Worm (Caenorhabditis elegans) whole organism, midembryonic: ENCODE measurements around the gene F35C11.4.

Experiments
- T22C8.4 ChIP-seq: fragments of 200-800 bp; sonication (Bioruptor generic); IDR thresholded peaks from 2 replicates; pipeline ENCODE4 v1.3.6; 2022; ENCODE audit warnings: missing genetic modification characterization, missing compliant biosample characterization
- cog-1 ChIP-seq: sonication (generic microtip); optimal IDR thresholded peaks from 2 replicates; lab custom pipeline; 2016; ENCODE audit warnings: missing genetic modification characterization, missing compliant biosample characterization
- flt-1 ChIP-seq: fragments of 200-800 bp; sonication (Bioruptor generic); IDR thresholded peaks from 2 replicates; pipeline ENCODE4 v1.3.6; 2022; ENCODE audit warnings: missing genetic modification characterization, missing compliant biosample characterization
- klf-2 ChIP-seq: fragments of 200-800 bp; sonication (Bioruptor generic); conservative IDR thresholded peaks from 2 replicates; pipeline ENCODE4 v1.3.6; 2022; ENCODE audit warnings: missing genetic modification reagents, missing genetic modification characterization, missing compliant biosample characterization
- med-1 ChIP-seq: sonication (generic microtip); optimal IDR thresholded peaks from 2 replicates; lab custom pipeline; 2017; ENCODE audit warnings: missing genetic modification characterization, mild to moderate bottlenecking, missing compliant biosample characterization, antibody characterized with exemption, missing genetic modification reagents; ENCODE audit not compliant: insufficient read depth
- ref-1 ChIP-seq: fragments of 200-800 bp; sonication (Bioruptor generic); conservative IDR thresholded peaks from 2 replicates; pipeline ENCODE4 v1.3.6; 2022; ENCODE audit warnings: missing genetic modification reagents, missing genetic modification characterization, missing compliant biosample characterization
- tab-1 ChIP-seq: fragments of 200-800 bp; sonication (Bioruptor generic); IDR thresholded peaks from 2 replicates; pipeline ENCODE4 v1.3.6; 2022; ENCODE audit warnings: missing genetic modification characterization, missing compliant biosample characterization
- ztf-23 ChIP-seq: fragments of 200-800 bp; sonication (Bioruptor generic); IDR thresholded peaks from 2 replicates; pipeline ENCODE4 v1.3.6; 2022; ENCODE audit warnings: missing genetic modification reagents, missing genetic modification characterization, missing compliant biosample characterization
- ztf-29 ChIP-seq: fragments of 200-800 bp; sonication (Bioruptor generic); IDR thresholded peaks from 2 replicates; pipeline ENCODE4 v1.3.6; 2022; ENCODE audit warnings: missing genetic modification reagents, missing genetic modification characterization, missing compliant biosample characterization

Gene F35C11.4

DNA sequence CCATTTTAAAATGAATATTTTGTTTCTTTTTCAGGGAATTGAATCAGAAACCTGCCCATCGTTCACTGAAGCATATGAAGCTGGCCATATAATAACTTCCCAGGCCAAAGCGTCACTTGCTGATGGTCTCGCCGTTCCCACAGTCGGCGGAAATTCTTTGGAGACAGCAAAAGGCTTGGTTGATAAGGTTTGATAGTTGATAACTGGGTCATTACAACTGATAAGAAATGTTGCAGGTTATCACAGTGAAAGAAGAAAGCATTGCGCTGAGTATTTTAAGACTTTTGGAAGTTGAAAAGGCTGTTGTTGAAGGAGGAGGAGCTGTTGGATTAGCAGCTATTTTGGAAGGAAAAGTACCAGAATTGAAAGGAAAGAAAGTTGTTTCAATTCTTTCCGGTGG is 17.8 kb downstream of the F35C11.4 start:
- TF ChIP-seq ztf-23 (GFP tag; lab: Robert Waterston, UW) (no peak), klf-2 (GFP tag; lab: Robert Waterston, UW) (no peak), tab-1 (GFP tag; lab: Robert Waterston, UW) (no peak), ztf-29 (no peak), flt-1 (GFP tag; lab: Robert Waterston, UW) (no peak), cog-1 (tag; lab: Kevin White, UChicago) (no peak), ref-1 (GFP tag; lab: Robert Waterston, UW) (no peak), med-1 (GFP tag; lab: Kevin White, UChicago) (no peak), T22C8.4 (GFP tag; lab: Robert Waterston, UW) (no peak)

DNA sequence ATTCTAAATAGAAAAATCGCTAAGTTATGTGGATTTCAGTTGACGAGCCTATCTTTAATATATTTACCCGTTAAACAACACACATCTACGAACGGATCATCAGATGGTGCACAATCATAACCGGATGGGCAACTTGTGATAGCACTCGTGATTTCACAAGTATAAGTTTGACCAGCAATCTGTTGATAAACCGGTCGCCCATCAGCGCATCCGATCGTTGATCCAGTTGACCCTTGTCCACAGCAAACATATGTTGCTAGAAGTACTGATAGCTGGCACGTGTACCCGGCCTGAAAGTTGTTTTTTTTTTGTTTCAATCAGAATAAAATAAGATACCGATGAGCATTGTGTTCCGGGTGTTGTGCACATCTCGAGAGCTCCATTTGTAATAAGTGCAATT is 18.9 kb downstream of the F35C11.4 start:
- no peak for TF ChIP-seq tab-1 (GFP tag; lab: Robert Waterston, UW)
- TF ChIP-seq cog-1 (tag; lab: Kevin White, UChicago): no peak
- no peak for TF ChIP-seq T22C8.4 (GFP tag; lab: Robert Waterston, UW)
- TF ChIP-seq med-1 (GFP tag; lab: Kevin White, UChicago): no peak
- no peak for TF ChIP-seq ztf-23 (GFP tag; lab: Robert Waterston, UW)
- no peak for TF ChIP-seq ref-1 (GFP tag; lab: Robert Waterston, UW)
- TF ChIP-seq klf-2 (GFP tag; lab: Robert Waterston, UW): no peak
- no peak for TF ChIP-seq flt-1 (GFP tag; lab: Robert Waterston, UW)
- no peak for TF ChIP-seq ztf-29

DNA sequence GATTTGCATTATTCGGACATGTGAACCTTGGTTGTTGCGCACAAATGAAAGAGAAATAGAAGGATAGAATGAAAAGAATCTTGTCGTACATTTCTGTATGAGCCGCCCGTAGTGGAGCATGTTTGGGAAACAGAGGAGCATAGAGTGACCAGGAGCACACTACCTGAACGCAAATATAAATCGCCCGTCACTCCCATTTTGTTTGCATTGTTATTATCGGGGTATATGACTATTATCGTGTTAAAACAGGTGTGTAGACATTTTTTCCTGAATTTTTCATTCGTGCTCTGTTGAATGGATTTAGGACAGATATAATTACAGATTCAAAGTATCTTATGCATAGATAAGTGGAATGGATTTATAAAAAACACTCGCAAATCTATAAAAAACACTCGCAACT is 20.5 kb downstream of the F35C11.4 start, which contains the start of gene K01C8.2:
K01C8.2 (minus strand) TSS at position 101 of the 400 bp plus-strand sequence.
- TF ChIP-seq flt-1 (GFP tag; lab: Robert Waterston, UW) (no peak), tab-1 (GFP tag; lab: Robert Waterston, UW) (no peak), cog-1 (tag; lab: Kevin White, UChicago) (no peak), ztf-23 (GFP tag; lab: Robert Waterston, UW) (no peak), klf-2 (GFP tag; lab: Robert Waterston, UW) (no peak), ref-1 (GFP tag; lab: Robert Waterston, UW) (no peak), T22C8.4 (GFP tag; lab: Robert Waterston, UW) (no peak), ztf-29 (no peak), med-1 (GFP tag; lab: Kevin White, UChicago) (no peak)

DNA sequence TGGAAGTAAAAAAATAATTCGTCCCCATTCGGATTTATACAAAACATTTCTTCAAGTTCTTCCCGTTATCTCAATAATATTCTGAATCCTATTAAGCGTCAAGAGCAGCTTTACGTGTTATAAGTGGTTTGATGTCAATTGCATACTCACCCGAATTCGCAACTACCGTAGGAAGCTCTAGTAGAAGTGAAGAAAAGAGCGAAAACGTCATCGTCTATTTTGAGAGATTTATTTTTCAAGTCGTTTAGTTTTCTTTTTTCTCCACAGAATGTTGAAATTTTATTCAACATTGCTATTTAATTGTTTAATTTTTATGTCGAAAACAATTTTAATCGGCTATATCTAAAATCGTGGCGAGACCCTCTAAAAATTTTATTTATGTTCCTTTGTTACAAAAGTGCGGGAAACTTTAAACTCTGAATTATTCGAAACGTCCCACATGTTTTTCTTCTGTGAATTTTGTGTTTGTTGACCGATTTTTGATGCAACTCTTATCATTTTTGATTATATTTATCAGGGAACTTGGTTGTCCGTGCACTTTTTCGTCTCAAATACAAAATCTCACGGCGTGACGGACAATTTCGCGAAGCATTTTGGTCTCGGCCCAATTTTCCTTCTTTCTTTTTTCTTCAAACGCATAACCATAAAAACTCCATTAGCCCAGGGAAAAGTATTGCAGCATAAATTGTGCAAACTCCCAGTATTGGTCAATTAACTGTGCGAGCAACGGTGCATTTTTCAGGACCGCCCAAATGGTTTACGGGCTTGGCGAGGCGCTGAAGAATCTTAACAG is 21.2 kb downstream of the F35C11.4 start, which contains the start of gene tdc-1:
tdc-1 (plus strand) TSS at position 743 of the 793 bp plus-strand sequence.
- TF ChIP-seq ztf-23 (GFP tag; lab: Robert Waterston, UW): no peak
- TF ChIP-seq T22C8.4 (GFP tag; lab: Robert Waterston, UW): no peak
- TF ChIP-seq ztf-29: no peak

DNA sequence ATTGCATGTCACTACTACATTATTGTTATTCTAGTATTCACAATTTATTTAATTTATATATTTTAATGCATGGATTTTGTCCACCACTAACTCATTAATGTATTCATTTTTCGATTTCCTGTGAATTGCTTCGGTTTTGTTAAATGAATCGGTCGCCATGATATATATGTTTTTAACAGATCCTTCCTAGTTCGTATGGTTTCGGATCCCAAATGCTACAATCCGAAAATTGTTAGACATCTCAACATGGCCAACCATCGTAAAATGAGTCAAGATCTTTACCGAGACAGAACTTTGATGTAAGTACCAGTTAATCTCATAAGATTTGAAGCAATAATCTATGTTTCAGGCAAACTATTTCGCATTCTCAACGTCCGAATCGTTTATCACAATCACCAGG is 24.3 kb downstream of the F35C11.4 start:
- no peak for TF ChIP-seq ztf-23 (GFP tag; lab: Robert Waterston, UW)
- TF ChIP-seq ref-1 (GFP tag; lab: Robert Waterston, UW): no peak
- TF ChIP-seq klf-2 (GFP tag; lab: Robert Waterston, UW): no peak
- no peak for TF ChIP-seq T22C8.4 (GFP tag; lab: Robert Waterston, UW)
- TF ChIP-seq med-1 (GFP tag; lab: Kevin White, UChicago): no peak
- no peak for TF ChIP-seq tab-1 (GFP tag; lab: Robert Waterston, UW)
- TF ChIP-seq cog-1 (tag; lab: Kevin White, UChicago): no peak
- TF ChIP-seq ztf-29: no peak
- TF ChIP-seq flt-1 (GFP tag; lab: Robert Waterston, UW): no peak

DNA sequence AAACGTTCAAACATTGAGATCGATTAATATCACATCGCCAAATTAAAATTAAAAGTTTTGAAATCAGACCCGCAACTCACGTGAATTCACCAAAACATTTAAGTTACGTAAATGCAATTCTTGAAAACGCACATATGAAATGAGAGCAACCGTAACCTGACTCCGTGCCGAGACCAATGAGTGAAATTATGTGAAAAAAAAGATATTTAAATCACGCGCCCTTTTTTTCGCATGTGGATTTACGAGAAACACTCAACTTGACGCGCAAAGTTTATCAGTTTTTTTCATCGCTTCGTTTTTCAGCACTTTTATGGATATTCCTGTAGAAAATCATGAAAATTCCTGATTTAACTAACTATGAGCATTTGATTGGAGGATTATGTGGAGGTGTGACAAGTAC is 27.3 kb downstream of the F35C11.4 start, which contains the start of the genes gei-14 and slc-25A32:
gei-14 (minus strand) TSS at position 175 of the 400 bp plus-strand sequence.
slc-25A32 (plus strand) TSS at position 242 of the 400 bp plus-strand sequence.
- TF ChIP-seq klf-2 (GFP tag; lab: Robert Waterston, UW): no peak
- TF ChIP-seq flt-1 (GFP tag; lab: Robert Waterston, UW): no peak
- no peak for TF ChIP-seq ztf-29
- TF ChIP-seq ztf-23 (GFP tag; lab: Robert Waterston, UW): no peak
- TF ChIP-seq med-1 (GFP tag; lab: Kevin White, UChicago): no peak

DNA sequence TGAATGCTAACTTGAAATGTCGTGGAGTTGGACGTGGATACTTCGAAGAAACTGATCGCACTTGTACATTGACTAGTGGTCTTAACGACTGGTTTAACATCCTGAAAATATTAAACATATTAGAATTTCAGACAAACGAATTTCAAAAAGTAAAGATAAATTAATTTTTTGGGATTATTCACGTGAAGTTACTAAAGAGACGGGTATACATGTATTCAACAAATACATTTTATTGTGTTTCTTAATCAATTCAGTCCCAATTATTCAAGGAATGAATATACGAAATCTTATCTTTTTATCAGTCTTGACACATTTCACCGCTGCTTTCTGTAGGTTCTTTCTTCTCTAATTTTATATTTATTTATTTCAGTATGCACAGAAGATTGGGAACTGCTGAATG is 29.6 kb downstream of the F35C11.4 start, which contains the start of the genes mrpl-10 and clec-142:
mrpl-10 (minus strand) TSS at position 101 of the 400 bp plus-strand sequence.
clec-142 (plus strand) TSS at position 264 of the 400 bp plus-strand sequence.
- TF ChIP-seq ref-1 (GFP tag; lab: Robert Waterston, UW) (no peak), ztf-23 (GFP tag; lab: Robert Waterston, UW) (no peak), med-1 (GFP tag; lab: Kevin White, UChicago) (no peak), cog-1 (tag; lab: Kevin White, UChicago) (no peak), T22C8.4 (GFP tag; lab: Robert Waterston, UW) (no peak), klf-2 (GFP tag; lab: Robert Waterston, UW) (no peak), ztf-29 (no peak), tab-1 (GFP tag; lab: Robert Waterston, UW) (no peak), flt-1 (GFP tag; lab: Robert Waterston, UW) (no peak)

DNA sequence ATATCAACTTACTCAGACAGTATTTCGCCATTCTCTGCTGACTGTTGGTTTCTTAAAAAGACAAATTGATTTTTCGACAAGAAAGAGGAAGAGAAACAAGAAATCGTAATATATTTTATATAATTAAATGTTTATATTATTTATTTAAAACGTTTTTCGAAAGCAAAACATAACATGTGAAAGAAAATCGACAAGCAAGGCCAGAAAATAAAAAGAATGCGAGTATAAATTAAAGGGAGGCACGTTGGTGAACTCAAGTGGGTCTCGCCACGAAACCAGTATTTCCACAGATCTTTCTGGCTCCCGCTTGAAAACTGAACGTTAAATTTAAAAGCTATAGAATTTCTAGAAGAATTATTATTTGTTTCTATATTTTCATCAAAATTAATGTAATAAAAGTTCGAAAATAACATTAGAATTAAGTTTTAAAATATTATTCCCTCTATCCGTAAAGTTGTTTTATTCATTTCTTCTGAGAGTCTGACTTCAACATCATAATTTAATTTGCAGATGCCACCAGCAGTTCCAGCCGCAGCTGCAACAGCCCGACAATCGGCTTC is 34.4 kb downstream of the F35C11.4 start, which contains the start of the genes nst-1 and cct-4:
nst-1 (minus strand) TSS at position 51 of the 560 bp plus-strand sequence.
cct-4 (plus strand) TSS at position 510 of the 560 bp plus-strand sequence.
- TF ChIP-seq flt-1 (GFP tag; lab: Robert Waterston, UW) (no peak), tab-1 (GFP tag; lab: Robert Waterston, UW) (no peak), ztf-29 (no peak), ref-1 (GFP tag; lab: Robert Waterston, UW) (no peak), ztf-23 (GFP tag; lab: Robert Waterston, UW) (no peak), klf-2 (GFP tag; lab: Robert Waterston, UW) (no peak), med-1 (GFP tag; lab: Kevin White, UChicago) (no peak), cog-1 (tag; lab: Kevin White, UChicago) (no peak), T22C8.4 (GFP tag; lab: Robert Waterston, UW) (no peak)
